Fruit fly (Drosophila melanogaster) whole organism, adult: ENCODE data around the gene HBS1.
A peak's percentile ranks its signal among the peaks of the same experiment; 100 is the strongest.

Experiments
- CG11617 ChIP-seq: fragments of 200-800 bp; sonication (Bioruptor generic); optimal IDR thresholded peaks from 2 replicates; lab custom pipeline; 2017; ENCODE audit warnings: mild to moderate bottlenecking, missing biosample characterization, missing genetic modification reagents, missing genetic modification characterization
- CG12768 ChIP-seq: fragments of 200-800 bp; sonication (Bioruptor generic); optimal IDR thresholded peaks from 2 replicates; lab custom pipeline; 2017; ENCODE audit warnings: missing biosample characterization, missing genetic modification characterization, mild to moderate bottlenecking, moderate library complexity, missing genetic modification reagents
- CG14711 ChIP-seq: fragments of 200-800 bp; sonication (Bioruptor generic); optimal IDR thresholded peaks from 2 replicates; lab custom pipeline; 2018; ENCODE audit warnings: missing biosample characterization, mild to moderate bottlenecking, missing genetic modification characterization, moderate library complexity
- CG1620 ChIP-seq: fragments of 200-800 bp; sonication (Bioruptor generic); optimal IDR thresholded peaks from 2 replicates; lab custom pipeline; 2016; ENCODE audit warnings: missing biosample characterization, missing genetic modification characterization
- CG33017 ChIP-seq: fragments of 200-800 bp; sonication (Bioruptor generic); optimal IDR thresholded peaks from 2 replicates; lab custom pipeline; 2018; ENCODE audit warnings: missing biosample characterization, mild to moderate bottlenecking, missing genetic modification characterization, moderate library complexity
- CG5204 ChIP-seq: fragments of 200-800 bp; sonication (Bioruptor generic); optimal IDR thresholded peaks from 2 replicates; lab custom pipeline; 2016; ENCODE audit warnings: missing biosample characterization, missing genetic modification characterization
- CG7045 ChIP-seq: fragments of 200-800 bp; sonication (Bioruptor generic); optimal IDR thresholded peaks from 2 replicates; lab custom pipeline; 2017; ENCODE audit warnings: missing biosample characterization, mild to moderate bottlenecking, missing genetic modification characterization
- CG7101 ChIP-seq: fragments of 200-800 bp; sonication (Bioruptor generic); optimal IDR thresholded peaks from 2 replicates; lab custom pipeline; 2018; ENCODE audit warnings: missing biosample characterization, mild to moderate bottlenecking, missing genetic modification characterization, moderate library complexity
- Clk ChIP-seq: fragments of 200-800 bp; sonication (Bioruptor generic); optimal IDR thresholded peaks from 2 replicates; lab custom pipeline; 2017; ENCODE audit warnings: missing biosample characterization, missing genetic modification characterization
- Crg-1 ChIP-seq: fragments of 200-800 bp; sonication (Bioruptor generic); optimal IDR thresholded peaks from 2 replicates; lab custom pipeline; 2016; ENCODE audit warnings: missing biosample characterization, missing genetic modification characterization
- Hr96 ChIP-seq: fragments of 200-800 bp; sonication (Bioruptor generic); optimal IDR thresholded peaks from 2 replicates; lab custom pipeline; 2016; ENCODE audit warnings: missing biosample characterization, missing genetic modification characterization
- Mnt ChIP-seq: fragments of 200-800 bp; sonication (Bioruptor generic); optimal IDR thresholded peaks from 2 replicates; lab custom pipeline; 2016; ENCODE audit warnings: missing biosample characterization, mild to moderate bottlenecking, missing genetic modification characterization
- bab1 ChIP-seq: fragments of 200-800 bp; sonication (Bioruptor generic); optimal IDR thresholded peaks from 3 replicates; lab custom pipeline; 2019; ENCODE audit warnings: missing biosample characterization, mild to moderate bottlenecking, missing genetic modification characterization, moderate library complexity
- cic ChIP-seq: fragments of 200-800 bp; sonication (Bioruptor generic); optimal IDR thresholded peaks from 2 replicates; lab custom pipeline; 2017; ENCODE audit warnings: missing biosample characterization, mild to moderate bottlenecking, missing genetic modification characterization, moderate library complexity
- cnc ChIP-seq, 2 experiments: fragments of >200 bp; optimal IDR thresholded peaks; 2 replicates each; lab custom pipeline; 2017
- kay ChIP-seq: fragments of 200-800 bp; sonication (Bioruptor generic); peaks from one replicate; lab custom pipeline; 2016; ENCODE audit warnings: missing biosample characterization, missing genetic modification characterization, borderline replicate concordance
- ovo ChIP-seq: fragments of 200-800 bp; sonication (Bioruptor generic); optimal IDR thresholded peaks from 2 replicates; lab custom pipeline; 2016; ENCODE audit warnings: missing biosample characterization, missing genetic modification characterization
- pad ChIP-seq: fragments of 200-800 bp; sonication (Bioruptor generic); optimal IDR thresholded peaks from 3 replicates; lab custom pipeline; 2017; ENCODE audit warnings: missing biosample characterization, missing genetic modification characterization, mild to moderate bottlenecking, moderate library complexity, missing genetic modification reagents
- tj ChIP-seq: fragments of 200-800 bp; sonication (Bioruptor generic); optimal IDR thresholded peaks from 3 replicates; lab custom pipeline; 2017; ENCODE audit warnings: missing biosample characterization, mild to moderate bottlenecking, missing genetic modification characterization, moderate library complexity
- toe ChIP-seq: fragments of 200-800 bp; sonication (Bioruptor generic); optimal IDR thresholded peaks from 2 replicates; lab custom pipeline; 2016; ENCODE audit warnings: missing biosample characterization, missing genetic modification characterization

Gene HBS1

DNA sequence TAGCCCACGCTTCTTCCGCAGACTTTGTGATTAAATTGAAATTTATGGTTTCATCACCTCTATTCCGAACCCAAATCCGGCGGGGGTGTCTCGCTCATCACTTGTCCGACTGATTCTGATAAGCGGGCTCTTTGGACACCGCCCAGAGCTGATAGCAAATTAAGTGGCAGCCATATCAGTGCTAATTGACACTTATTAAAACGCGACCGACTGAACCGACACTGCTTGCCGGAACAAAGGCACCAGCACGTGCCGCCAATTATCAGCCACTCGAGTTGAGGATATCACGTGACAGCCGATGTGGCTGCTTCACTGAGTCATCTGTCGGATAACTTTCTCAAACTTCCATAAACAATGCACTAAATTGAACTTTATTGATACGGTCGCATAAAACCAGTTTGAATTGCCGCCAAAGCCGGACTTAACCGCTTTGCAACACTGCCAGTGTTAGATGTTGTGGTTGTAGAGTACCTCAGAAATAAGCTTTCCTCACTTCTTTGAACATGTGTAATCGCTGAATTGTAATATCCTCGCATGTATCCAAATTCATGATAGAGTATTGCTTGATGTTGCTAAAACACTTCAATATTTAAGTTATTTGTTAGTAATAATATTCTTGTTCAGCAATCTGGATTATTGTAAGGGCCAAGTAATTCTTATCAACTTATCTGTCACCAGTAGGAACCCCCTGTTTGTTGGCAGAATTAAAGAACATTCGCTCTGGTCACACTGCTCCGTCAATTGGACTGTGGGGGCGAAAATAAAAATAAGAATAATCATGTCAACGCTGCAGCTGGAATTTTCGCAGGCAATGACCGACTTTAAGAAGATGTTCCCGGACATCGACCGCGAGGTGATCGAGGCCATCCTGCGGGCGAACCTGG is 8.3 kb downstream of the HBS1 start, which contains the start of gene CG12024:
CG12024 (plus strand) TSS at position 699 of the 884 bp plus-strand sequence.
- TF ChIP-seq Clk (peak; percentile 68), Crg-1 (GFP tag; lab: Kevin White, UChicago) (peak; percentile 90), cic (GFP tag; lab: Kevin White, UChicago) (peak; percentile 37), CG33017 (peak; percentile 25), CG7101 (tag; lab: Kevin White, UChicago) (peak; percentile 73), bab1 (GFP tag; lab: Kevin White, UChicago) (peak; percentile 76), CG5204 (GFP tag; lab: Kevin White, UChicago) (peak; percentile 85), CG14711 (tag; lab: Kevin White, UChicago) (peak; percentile 75), tj (peak; percentile 52), Mnt (GFP tag; lab: Kevin White, UChicago) (peak; percentile 64), CG1620 (GFP tag; lab: Kevin White, UChicago) (peak; percentile 81), ovo (GFP tag; lab: Kevin White, UChicago) (peak; percentile 49), pad (GFP tag; lab: Kevin White, UChicago) (peak; percentile 67), CG7045 (GFP tag; lab: Kevin White, UChicago) (peak; percentile 63), toe (GFP tag; lab: Kevin White, UChicago) (peak; percentile 78), CG11617 (peak; percentile 66), kay (GFP tag; lab: Kevin White, UChicago) (peak; percentile 79), Hr96 (GFP tag; lab: Kevin White, UChicago) (peak; percentile 81), cnc (optimal IDR thresholded peaks at IDR 0.05; lab: Kevin White, UChicago) (no peak), CG12768 (GFP tag; lab: Kevin White, UChicago) (peak; percentile 79)

DNA sequence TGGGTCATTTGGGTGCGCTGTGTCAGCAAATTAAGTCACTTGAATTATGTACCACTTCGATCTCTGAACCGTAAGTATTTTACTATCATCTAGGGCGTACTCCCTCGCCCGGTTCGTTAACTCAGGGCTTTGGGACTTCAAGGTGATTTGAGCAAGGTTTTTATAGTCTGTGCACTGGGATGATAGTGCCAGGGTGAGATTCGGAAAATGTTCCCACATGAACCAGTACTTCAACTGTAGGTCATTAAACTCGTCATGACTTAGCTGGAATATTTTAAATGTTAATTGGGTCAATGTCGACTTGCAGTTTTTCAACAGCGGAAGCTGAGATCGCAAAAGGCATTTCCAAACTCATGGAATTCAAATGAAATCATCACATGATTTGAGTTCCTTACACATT is 9.5 kb downstream of the HBS1 start, which contains the start of gene CNMa:
CNMa (minus strand) TSS at position 101 of the 400 bp plus-strand sequence.
- TF ChIP-seq CG33017 (no peak), CG14711 (tag; lab: Kevin White, UChicago) (no peak), ovo (GFP tag; lab: Kevin White, UChicago) (no peak), pad (GFP tag; lab: Kevin White, UChicago) (no peak), kay (GFP tag; lab: Kevin White, UChicago) (no peak), Hr96 (GFP tag; lab: Kevin White, UChicago) (no peak), Mnt (GFP tag; lab: Kevin White, UChicago) (no peak), toe (GFP tag; lab: Kevin White, UChicago) (no peak), Clk (no peak), CG7045 (GFP tag; lab: Kevin White, UChicago) (no peak), CG12768 (GFP tag; lab: Kevin White, UChicago) (no peak), tj (no peak), cnc (optimal IDR thresholded peaks at IDR 0.05; lab: Kevin White, UChicago) (no peak)

DNA sequence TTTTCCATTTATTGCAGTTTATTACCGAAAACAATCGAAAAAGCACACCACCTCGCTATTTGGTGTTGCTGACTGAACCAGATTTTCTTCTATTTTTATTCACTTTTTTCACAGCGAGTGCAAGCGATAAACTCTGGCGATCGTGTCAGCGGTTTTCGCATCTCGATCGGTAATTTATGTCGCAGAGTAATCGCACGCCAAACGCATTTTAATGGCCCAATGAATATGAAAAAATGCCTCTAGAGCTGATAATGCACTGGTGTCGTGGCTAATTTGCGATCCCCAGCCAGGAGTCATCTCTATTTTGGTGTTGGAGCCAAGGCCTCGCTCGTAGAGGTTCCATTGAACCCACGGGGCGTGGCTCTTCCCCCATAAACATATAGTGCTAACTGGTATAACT is 11.8 kb downstream of the HBS1 start:
- no peak for TF ChIP-seq CG33017
- TF ChIP-seq CG12768 (GFP tag; lab: Kevin White, UChicago): no peak
- TF ChIP-seq toe (GFP tag; lab: Kevin White, UChicago): no peak
- no peak for TF ChIP-seq CG1620 (GFP tag; lab: Kevin White, UChicago)
- TF ChIP-seq Mnt (GFP tag; lab: Kevin White, UChicago): no peak
- TF ChIP-seq CG14711 (tag; lab: Kevin White, UChicago): no peak
- no peak for TF ChIP-seq CG5204 (GFP tag; lab: Kevin White, UChicago)
- no peak for TF ChIP-seq cnc (optimal IDR thresholded peaks at IDR 0.05; lab: Kevin White, UChicago)
- no peak for TF ChIP-seq CG7045 (GFP tag; lab: Kevin White, UChicago)
- TF ChIP-seq bab1 (GFP tag; lab: Kevin White, UChicago): no peak
- no peak for TF ChIP-seq CG7101 (tag; lab: Kevin White, UChicago)

- TF ChIP-seq ovo (GFP tag; lab: Kevin White, UChicago) (no peak), kay (GFP tag; lab: Kevin White, UChicago) (peak; percentile 5), toe (GFP tag; lab: Kevin White, UChicago) (no peak), CG7101 (tag; lab: Kevin White, UChicago) (no peak), Crg-1 (GFP tag; lab: Kevin White, UChicago) (no peak)
These were observed 14.5 kb downstream of the HBS1 start for dm6 chr3L:1850498-1850897.

DNA sequence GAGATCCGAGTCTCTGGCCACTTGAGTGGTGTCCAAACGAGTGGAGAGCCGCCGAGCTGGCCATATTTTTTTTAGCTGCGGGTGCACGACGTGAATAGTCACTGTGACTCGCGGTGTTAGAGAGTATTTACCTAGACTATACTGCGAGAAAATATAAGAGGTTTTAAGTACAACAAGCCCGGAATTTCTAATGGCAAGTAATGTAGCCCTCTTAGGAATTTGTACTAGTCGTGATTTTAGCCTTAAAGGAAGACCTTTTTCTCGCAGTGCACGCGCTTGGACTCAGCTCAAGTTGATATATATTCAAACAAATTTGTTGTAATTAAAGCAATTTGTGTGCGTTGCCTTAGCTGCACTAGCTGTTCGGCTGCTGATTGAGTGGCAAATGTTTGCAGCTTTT is 20.4 kb downstream of the HBS1 start:
- TF ChIP-seq CG14711 (tag; lab: Kevin White, UChicago): no peak
- TF ChIP-seq Hr96 (GFP tag; lab: Kevin White, UChicago): no peak
- no peak for TF ChIP-seq Clk
- no peak for TF ChIP-seq bab1 (GFP tag; lab: Kevin White, UChicago)
- TF ChIP-seq CG5204 (GFP tag; lab: Kevin White, UChicago): no peak
- no peak for TF ChIP-seq CG11617
- no peak for TF ChIP-seq CG7045 (GFP tag; lab: Kevin White, UChicago)
- TF ChIP-seq CG12768 (GFP tag; lab: Kevin White, UChicago): no peak
- TF ChIP-seq Crg-1 (GFP tag; lab: Kevin White, UChicago): no peak
- no peak for TF ChIP-seq tj
- no peak for TF ChIP-seq kay (GFP tag; lab: Kevin White, UChicago)
- no peak for TF ChIP-seq CG7101 (tag; lab: Kevin White, UChicago)
- no peak for TF ChIP-seq cnc (optimal IDR thresholded peaks at IDR 0.05; lab: Kevin White, UChicago)
- TF ChIP-seq CG1620 (GFP tag; lab: Kevin White, UChicago): no peak
- TF ChIP-seq Mnt (GFP tag; lab: Kevin White, UChicago): no peak
- TF ChIP-seq ovo (GFP tag; lab: Kevin White, UChicago): no peak
- TF ChIP-seq pad (GFP tag; lab: Kevin White, UChicago): no peak
- no peak for TF ChIP-seq CG33017
- no peak for TF ChIP-seq cic (GFP tag; lab: Kevin White, UChicago)
- no peak for TF ChIP-seq toe (GFP tag; lab: Kevin White, UChicago)
